Worm (Caenorhabditis elegans) whole organism, midembryonic: ENCODE data around the gene him-6.

Experiments
- T22C8.4 ChIP-seq: fragments of 200-800 bp; sonication (Bioruptor generic); IDR thresholded peaks from 2 replicates; pipeline ENCODE4 v1.3.6; 2022; ENCODE audit warnings: missing genetic modification characterization, missing compliant biosample characterization
- cog-1 ChIP-seq: sonication (generic microtip); optimal IDR thresholded peaks from 2 replicates; lab custom pipeline; 2016; ENCODE audit warnings: missing genetic modification characterization, missing compliant biosample characterization
- flt-1 ChIP-seq: fragments of 200-800 bp; sonication (Bioruptor generic); IDR thresholded peaks from 2 replicates; pipeline ENCODE4 v1.3.6; 2022; ENCODE audit warnings: missing genetic modification characterization, missing compliant biosample characterization
- klf-2 ChIP-seq: fragments of 200-800 bp; sonication (Bioruptor generic); conservative IDR thresholded peaks from 2 replicates; pipeline ENCODE4 v1.3.6; 2022; ENCODE audit warnings: missing genetic modification reagents, missing genetic modification characterization, missing compliant biosample characterization
- med-1 ChIP-seq: sonication (generic microtip); optimal IDR thresholded peaks from 2 replicates; lab custom pipeline; 2017; ENCODE audit warnings: missing genetic modification characterization, mild to moderate bottlenecking, missing compliant biosample characterization, antibody characterized with exemption, missing genetic modification reagents; ENCODE audit not compliant: insufficient read depth
- ref-1 ChIP-seq: fragments of 200-800 bp; sonication (Bioruptor generic); conservative IDR thresholded peaks from 2 replicates; pipeline ENCODE4 v1.3.6; 2022; ENCODE audit warnings: missing genetic modification reagents, missing genetic modification characterization, missing compliant biosample characterization
- tab-1 ChIP-seq: fragments of 200-800 bp; sonication (Bioruptor generic); IDR thresholded peaks from 2 replicates; pipeline ENCODE4 v1.3.6; 2022; ENCODE audit warnings: missing genetic modification characterization, missing compliant biosample characterization
- ztf-23 ChIP-seq: fragments of 200-800 bp; sonication (Bioruptor generic); IDR thresholded peaks from 2 replicates; pipeline ENCODE4 v1.3.6; 2022; ENCODE audit warnings: missing genetic modification reagents, missing genetic modification characterization, missing compliant biosample characterization

- no peak for TF ChIP-seq flt-1 (GFP tag; lab: Robert Waterston, UW)
- no peak for TF ChIP-seq klf-2
- no peak for TF ChIP-seq ref-1 (GFP tag; lab: Robert Waterston, UW)
- no peak for TF ChIP-seq med-1
- TF ChIP-seq ztf-23 (GFP tag; lab: Robert Waterston, UW): no peak
- no peak for TF ChIP-seq T22C8.4 (GFP tag; lab: Robert Waterston, UW)
- no peak for TF ChIP-seq tab-1
- no peak for TF ChIP-seq cog-1
Observed at ce11 chrIV:12522521-12522920, 31.9 kb downstream of the him-6 start, which contains the start of gene sru-13.
